Worm (Caenorhabditis elegans): ENCODE data around the gene Y116F11B.8.

The Y116F11B.8 gene

DNA sequence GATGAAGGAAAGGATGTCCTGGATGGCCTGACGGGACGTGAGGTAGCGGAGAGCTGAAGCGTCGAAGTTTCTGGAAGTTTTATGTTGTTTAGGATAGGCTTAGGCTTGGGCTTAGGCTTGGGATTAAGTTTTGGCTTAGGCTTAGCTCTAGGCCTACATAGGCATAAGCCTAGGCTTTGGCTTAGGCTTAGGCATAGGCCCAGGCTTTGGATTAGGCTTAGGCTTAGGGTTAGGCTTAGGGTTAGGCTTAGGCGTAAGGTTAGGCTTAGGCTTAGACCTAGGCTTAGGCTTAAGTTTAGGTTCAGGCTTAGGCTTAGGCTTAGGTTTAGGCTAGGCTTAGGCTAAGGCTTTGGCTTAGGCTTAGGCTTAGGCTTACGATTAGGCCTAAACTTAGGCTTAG, 28.2 kb upstream of the Y116F11B.8 start:
- TF ChIP-seq nhr-120 (GFP tag; IDR thresholded peaks at IDR 0.05) (no peak), lin-26 (GFP tag; IDR thresholded peaks at IDR 0.05) (no peak), F49E8.2 (tag; optimal IDR thresholded peaks at IDR 0.05; ENCODE audit: insufficient read depth) (no peak), hmg-1.2 (GFP tag; IDR thresholded peaks at IDR 0.05) (no peak), madf-10 (tag; optimal IDR thresholded peaks at IDR 0.05) (no peak), nhr-80 (tag; optimal IDR thresholded peaks at IDR 0.05) (no peak)

DNA sequence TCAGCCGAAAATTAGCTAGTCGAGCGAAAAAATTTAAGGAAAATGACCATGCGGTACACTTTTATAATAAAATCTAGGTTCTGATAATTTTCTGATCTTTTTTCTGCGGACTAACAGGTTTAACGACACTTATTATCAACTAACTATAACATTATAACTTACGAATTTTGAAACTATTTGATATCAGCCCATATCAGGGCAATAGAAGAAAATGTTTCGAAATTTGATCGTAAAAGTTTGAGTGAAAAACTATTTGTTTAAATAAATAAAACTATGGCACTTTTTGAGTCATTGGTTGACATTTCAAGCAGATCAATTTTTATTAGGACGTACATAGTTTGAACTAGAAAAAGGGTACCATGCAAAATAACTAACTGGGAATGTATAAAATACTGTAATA, 26.6 kb upstream of the Y116F11B.8 start, which contains the start of gene pcp-4:
Gene pcp-4 (minus strand): TSS at position 197 of the 400 bp plus-strand sequence.
- TF ChIP-seq C06A6.2 (GFP tag; conservative IDR thresholded peaks at IDR 0.05) (no peak), sdz-38 (tag; optimal IDR thresholded peaks at IDR 0.05) (no peak), rpc-1 (optimal IDR thresholded peaks at IDR 0.05) (no peak), rpc-1 (tag; optimal IDR thresholded peaks at IDR 0.05) (no peak), T26A5.8 (tag; optimal IDR thresholded peaks at IDR 0.05) (no peak), sptf-2 (GFP tag; optimal IDR thresholded peaks at IDR 0.05) (no peak), pha-4 (tag; optimal IDR thresholded peaks at IDR 0.05) (no peak), sea-2 (GFP tag; IDR thresholded peaks at IDR 0.05) (no peak), nhr-179 (tag; optimal IDR thresholded peaks at IDR 0.05) (no peak), hrde-1 (tag; optimal IDR thresholded peaks at IDR 0.05; ENCODE audit: borderline replicate concordance) (no peak), ztf-28 (GFP tag; IDR thresholded peaks at IDR 0.05) (no peak), K11D2.4 (GFP tag; IDR thresholded peaks at IDR 0.05) (no peak), fkh-3 (tag; optimal IDR thresholded peaks at IDR 0.05) (no peak), tbp1 (GFP tag; optimal IDR thresholded peaks at IDR 0.05) (no peak), Y79H2A.3 (GFP tag; conservative IDR thresholded peaks at IDR 0.05) (no peak), ekl-4 (GFP tag; IDR thresholded peaks at IDR 0.05) (no peak), madf-8 (GFP tag; conservative IDR thresholded peaks at IDR 0.05) (no peak), F39B2.1 (GFP tag; IDR thresholded peaks at IDR 0.05) (no peak)

- TF ChIP-seq efl-1 (GFP tag; optimal IDR thresholded peaks at IDR 0.05) (no peak), T26A5.8 (tag; optimal IDR thresholded peaks at IDR 0.05) (no peak), ceh-91 (GFP tag; IDR thresholded peaks at IDR 0.05) (no peak), K12H6.12 (tag; optimal IDR thresholded peaks at IDR 0.05) (no peak), ZK185.1 (tag; optimal IDR thresholded peaks at IDR 0.05; ENCODE audit: poor library complexity, severe bottlenecking) (no peak), madf-10 (tag; optimal IDR thresholded peaks at IDR 0.05) (no peak), lsy-27 (tag; optimal IDR thresholded peaks at IDR 0.05; ENCODE audit: borderline replicate concordance, insufficient read depth) (no peak), nhr-120 (GFP tag; IDR thresholded peaks at IDR 0.05) (no peak), hlh-12 (tag; optimal IDR thresholded peaks at IDR 0.05) (no peak), egl-44 (GFP tag; IDR thresholded peaks at IDR 0.05) (no peak), nfya-1 (tag; optimal IDR thresholded peaks at IDR 0.05; ENCODE audit: borderline replicate concordance, insufficient read depth) (no peak), pha-4 (tag; optimal IDR thresholded peaks at IDR 0.05) (no peak), B0261.1 (tag; optimal IDR thresholded peaks at IDR 0.05) (no peak), bed-2 (GFP tag; IDR thresholded peaks at IDR 0.05) (no peak), ama-1 (optimal IDR thresholded peaks at IDR 0.05) (no peak), ama-1 (GFP tag; optimal IDR thresholded peaks at IDR 0.05) (no peak)
Observed at ce11 chrV:19831588-19831987, 25.8 kb upstream of the Y116F11B.8 start.

DNA sequence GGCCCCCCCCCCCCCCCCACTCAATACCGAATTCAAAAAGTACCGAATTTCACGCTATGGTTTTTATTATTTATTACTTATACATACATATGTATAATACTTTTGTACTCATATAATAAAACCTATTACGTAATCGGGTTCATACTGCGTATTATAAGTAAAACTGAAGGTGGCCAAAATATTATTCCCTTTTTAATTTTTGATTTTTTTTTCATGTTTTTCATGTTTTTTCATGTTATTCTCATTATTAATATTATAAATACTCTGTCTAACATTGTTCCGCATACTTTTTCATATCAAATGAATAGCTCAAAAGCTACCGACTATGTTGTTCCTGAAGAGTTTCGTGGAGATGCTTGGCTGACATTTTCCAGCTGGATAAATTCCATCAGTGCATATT, 21.3 kb upstream of the Y116F11B.8 start, which contains the start of gene srw-38:
Gene srw-38 (plus strand): TSS at position 301 of the 400 bp plus-strand sequence.
- no peak for TF ChIP-seq ets-4 (GFP tag; optimal IDR thresholded peaks at IDR 0.05)
